Comparison of ENCODE assay signal across 2 worm cellular contexts in genomic region chrIV:15767790-15768189, ce11.
TF ChIP-seq lines count a peak whose summit lies in the region.
"Not testable (repeated sequence)": the region's sequence is repeated elsewhere in the genome, so short reads cannot be mapped to it uniquely, and the experiment has no call there.

No protein-coding gene starts in this region.

TF ChIP-seq in whole organism, L4 larva, 104 proteins besides CTCF, POLR2A, EP300 and RAD21:
- TF ChIP-seq snpc-1.2 (GFP tag; IDR thresholded peaks at IDR 0.05; lab: Robert Waterston, UW) (peak; percentile 82), lin-38 (GFP tag; IDR thresholded peaks at IDR 0.05; lab: Robert Waterston, UW) (0 out of 2 replicates have a peak, but pooled peaks have one; percentile 7)

TF ChIP-seq in whole organism, young adult, 124 proteins besides CTCF, POLR2A, EP300 and RAD21:
- not testable (repeated sequence) for TF ChIP-seq snpc-4 (GFP tag; optimal IDR thresholded peaks at IDR 0.05; lab: Kevin White, UChicago)
- TF ChIP-seq snpc-4 (tag; optimal IDR thresholded peaks at IDR 0.05; lab: Kevin White, UChicago) (peak in 2 of 4 experiments; percentile 41 to 90), attf-6 (GFP tag; IDR thresholded peaks at IDR 0.05; lab: Robert Waterston, UW) (peak; percentile 47)
TF ChIP-seq in whole organism, young adult: peak in this region for 2; not testable (repeated sequence) for 122.
